Worm (Caenorhabditis elegans) whole organism, L3 larva: ENCODE measurements around the gene F36D3.16.
"Not testable (repeated sequence)": the region's sequence is repeated elsewhere in the genome, so short reads cannot be mapped to it uniquely, and the experiment has no call there.

Experiments used
- ZK546.5 ChIP-seq: sonication (generic microtip); optimal IDR thresholded peaks from 2 replicates; lab custom pipeline; 2017; ENCODE audit warnings: missing biosample characterization, missing genetic modification characterization
- aly-2 ChIP-seq: fragments of 150-350 bp; optimal IDR thresholded peaks from 2 replicates; lab custom pipeline; 2014; ENCODE audit warnings: missing biosample characterization, missing genetic modification characterization
- ama-1 ChIP-seq: fragments of 150-350 bp; optimal IDR thresholded peaks from 2 replicates; lab custom pipeline; 2018
- ceh-16 ChIP-seq: sonication (generic microtip); optimal IDR thresholded peaks from 2 replicates; lab custom pipeline; 2017; ENCODE audit warnings: missing biosample characterization, missing genetic modification characterization
- ceh-28 ChIP-seq: fragments of 150-350 bp; optimal IDR thresholded peaks from 2 replicates; lab custom pipeline; 2014; ENCODE audit warnings: missing biosample characterization, missing genetic modification reagents, missing genetic modification characterization
- ceh-82 ChIP-seq: fragments of 150-350 bp; optimal IDR thresholded peaks from 2 replicates; lab custom pipeline; 2014; ENCODE audit warnings: missing biosample characterization, missing genetic modification characterization
- ceh-9 ChIP-seq: sonication (generic microtip); optimal IDR thresholded peaks from 2 replicates; lab custom pipeline; 2018; ENCODE audit warnings: missing biosample characterization, missing genetic modification characterization
- daf-12 ChIP-seq: fragments of 150-350 bp; optimal IDR thresholded peaks from 2 replicates; lab custom pipeline; 2014; ENCODE audit warnings: missing biosample characterization, missing genetic modification reagents, missing genetic modification characterization
- egl-27 ChIP-seq: sonication (generic microtip); optimal IDR thresholded peaks from 4 replicates; lab custom pipeline; 2017; ENCODE audit warnings: missing biosample characterization, missing genetic modification reagents, missing genetic modification characterization
- elt-1 ChIP-seq: fragments of 150-350 bp; optimal IDR thresholded peaks from 2 replicates; lab custom pipeline; 2014; ENCODE audit warnings: missing biosample characterization, missing genetic modification characterization
- elt-3 ChIP-seq, 3 experiments: fragments of 150-350 bp in 1 of 3; sonication (generic microtip) in 2 of 3; optimal IDR thresholded peaks; 2 replicates in 2 of 3; 4 replicates in 1 of 3; lab custom pipeline; 2014 to 2017; ENCODE audit warnings: missing biosample characterization in 3 of 3, missing genetic modification characterization in 3 of 3
- eor-1 ChIP-seq, 2 experiments: fragments of 150-350 bp; optimal IDR thresholded peaks; 2 replicates each; lab custom pipeline; 2014 to 2018; ENCODE audit warnings: missing biosample characterization in 2 of 2, missing genetic modification characterization in 2 of 2
- fkh-10 ChIP-seq: sonication (generic microtip); optimal IDR thresholded peaks from 2 replicates; lab custom pipeline; 2017; ENCODE audit warnings: missing biosample characterization, missing genetic modification reagents, missing genetic modification characterization
- fkh-2 ChIP-seq: fragments of 150-350 bp; optimal IDR thresholded peaks from 2 replicates; lab custom pipeline; 2014; ENCODE audit warnings: missing biosample characterization, missing genetic modification reagents, missing genetic modification characterization
- fos-1 ChIP-seq: fragments of 150-350 bp; optimal IDR thresholded peaks from 2 replicates; lab custom pipeline; 2014; ENCODE audit warnings: missing biosample characterization, missing genetic modification characterization
- hmg-11 ChIP-seq: sonication (generic microtip); optimal IDR thresholded peaks from 2 replicates; lab custom pipeline; 2016; ENCODE audit warnings: missing genetic modification characterization, missing compliant biosample characterization
- jun-1 ChIP-seq: fragments of 150-350 bp; optimal IDR thresholded peaks from 2 replicates; lab custom pipeline; 2014; ENCODE audit warnings: missing biosample characterization, missing genetic modification reagents, missing genetic modification characterization
- lin-39 ChIP-seq: fragments of 150-350 bp; optimal IDR thresholded peaks from 2 replicates; lab custom pipeline; 2018; ENCODE audit warnings: missing biosample characterization, missing genetic modification reagents, missing genetic modification characterization
- mdl-1 ChIP-seq: fragments of 150-350 bp; optimal IDR thresholded peaks from 2 replicates; lab custom pipeline; 2014; ENCODE audit warnings: missing biosample characterization, missing genetic modification characterization
- nfya-1 ChIP-seq: sonication (generic microtip); optimal IDR thresholded peaks from 2 replicates; lab custom pipeline; 2017; ENCODE audit warnings: missing genetic modification characterization, mild to moderate bottlenecking, missing compliant biosample characterization, antibody characterized with exemption, moderate library complexity; ENCODE audit not compliant: insufficient read depth
- nhr-11 ChIP-seq: fragments of 150-350 bp; optimal IDR thresholded peaks from 2 replicates; lab custom pipeline; 2014; ENCODE audit warnings: missing biosample characterization, missing genetic modification characterization
- nhr-23 ChIP-seq: fragments of 150-350 bp; optimal IDR thresholded peaks from 2 replicates; lab custom pipeline; 2014; ENCODE audit warnings: missing biosample characterization, missing genetic modification reagents, missing genetic modification characterization
- nhr-237 ChIP-seq: fragments of 150-350 bp; optimal IDR thresholded peaks from 2 replicates; lab custom pipeline; 2014; ENCODE audit warnings: missing biosample characterization, missing genetic modification characterization
- nhr-28 ChIP-seq: fragments of 150-350 bp; optimal IDR thresholded peaks from 2 replicates; lab custom pipeline; 2014; ENCODE audit warnings: missing biosample characterization, missing genetic modification characterization
- nhr-43 ChIP-seq: sonication (generic microtip); optimal IDR thresholded peaks from 2 replicates; lab custom pipeline; 2016; ENCODE audit warnings: mild to moderate bottlenecking, missing genetic modification characterization, missing compliant biosample characterization; ENCODE audit not compliant: poor library complexity, severe bottlenecking
- nhr-67 ChIP-seq: fragments of 150-350 bp; optimal IDR thresholded peaks from 2 replicates; lab custom pipeline; 2014; ENCODE audit warnings: missing biosample characterization, missing genetic modification characterization
- nhr-76 ChIP-seq: fragments of 150-350 bp; sonication (generic microtip); optimal IDR thresholded peaks from 5 replicates; lab custom pipeline; 2014; ENCODE audit warnings: missing biosample characterization, missing genetic modification characterization
- nhr-77 ChIP-seq: fragments of 150-350 bp; optimal IDR thresholded peaks from 2 replicates; lab custom pipeline; 2014; ENCODE audit warnings: missing biosample characterization, missing genetic modification characterization
- pha-4 ChIP-seq: fragments of 150-350 bp; optimal IDR thresholded peaks from 2 replicates; lab custom pipeline; 2014; ENCODE audit warnings: missing biosample characterization, missing genetic modification reagents, missing genetic modification characterization
- pqm-1 ChIP-seq: fragments of 150-350 bp; optimal IDR thresholded peaks from 2 replicates; lab custom pipeline; 2017; ENCODE audit warnings: missing biosample characterization, missing genetic modification characterization, inconsistent platforms
- sea-2 ChIP-seq: fragments of 150-350 bp; sonication (generic microtip); optimal IDR thresholded peaks from 4 replicates; lab custom pipeline; 2014; ENCODE audit warnings: missing biosample characterization, missing genetic modification reagents, missing genetic modification characterization
- snpc-4 ChIP-seq: fragments of 150-350 bp; optimal IDR thresholded peaks from 2 replicates; lab custom pipeline; 2014; ENCODE audit warnings: missing biosample characterization, missing genetic modification characterization
- tbx-2 ChIP-seq: sonication (generic microtip); optimal IDR thresholded peaks from 2 replicates; lab custom pipeline; 2016; ENCODE audit warnings: mild to moderate bottlenecking, missing genetic modification characterization, missing compliant biosample characterization
- unc-62 ChIP-seq: fragments of 150-350 bp; sonication (generic microtip); optimal IDR thresholded peaks from 4 replicates; lab custom pipeline; 2014; ENCODE audit warnings: missing biosample characterization, missing genetic modification reagents, missing genetic modification characterization
- zag-1 ChIP-seq: fragments of 150-350 bp; optimal IDR thresholded peaks from 2 replicates; lab custom pipeline; 2014; ENCODE audit warnings: missing biosample characterization, missing genetic modification characterization
- ztf-4 ChIP-seq: fragments of 150-350 bp; optimal IDR thresholded peaks from 2 replicates; lab custom pipeline; 2014; ENCODE audit warnings: missing biosample characterization, missing genetic modification characterization

Gene F36D3.16

ce11 chrV:16515140-16515539 is 12.8 kb upstream of the F36D3.16 start, which contains the start of gene F36D3.5:
F36D3.5 (minus strand) TSS chrV:16515240.
- TF ChIP-seq fos-1; nhr-76 (tag; lab: Kevin White, UChicago); lin-39 (tag; lab: Kevin White, UChicago): not testable (repeated sequence)

DNA sequence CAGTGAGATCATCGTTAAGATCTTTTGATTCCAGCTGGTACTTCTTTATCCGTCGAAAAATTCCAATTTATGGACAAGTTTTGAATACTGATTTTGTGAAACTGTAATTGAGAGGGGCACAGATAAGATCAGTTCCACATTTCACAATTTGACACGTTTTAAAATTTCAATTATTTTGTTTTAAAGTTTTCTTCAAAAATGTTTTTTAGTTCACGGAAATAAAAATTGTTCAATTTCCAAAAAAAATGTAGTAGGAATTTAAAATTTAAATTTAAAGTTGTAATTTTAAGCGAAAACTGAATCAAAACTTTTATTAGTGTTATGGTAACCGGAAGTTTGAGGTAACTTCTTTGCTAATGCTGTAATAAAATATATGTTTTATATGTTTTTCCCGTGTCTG is 10.3 kb upstream of the F36D3.16 start, which contains the start of gene F36D3.4:
Gene F36D3.4, minus strand, starts transcription at position 101 of the 400 bp plus-strand sequence.
- TF ChIP-seq ztf-4 (no peak), fos-1 (no peak), elt-3 (tag; optimal IDR thresholded peaks at IDR 0.05; lab: Kevin White, UChicago) (no peak), nhr-43 (tag; lab: Kevin White, UChicago) (no peak), nhr-76 (tag; lab: Kevin White, UChicago) (no peak), tbx-2 (no peak), elt-1 (tag; lab: Kevin White, UChicago) (no peak), ama-1 (lab: Kevin White, UChicago) (no peak), unc-62 (GFP tag; lab: Kevin White, UChicago) (no peak), jun-1 (tag; lab: Kevin White, UChicago) (no peak), zag-1 (tag; lab: Kevin White, UChicago) (no peak), nhr-77 (tag; lab: Kevin White, UChicago) (no peak), mdl-1 (tag; lab: Kevin White, UChicago) (no peak), nfya-1 (no peak)

DNA sequence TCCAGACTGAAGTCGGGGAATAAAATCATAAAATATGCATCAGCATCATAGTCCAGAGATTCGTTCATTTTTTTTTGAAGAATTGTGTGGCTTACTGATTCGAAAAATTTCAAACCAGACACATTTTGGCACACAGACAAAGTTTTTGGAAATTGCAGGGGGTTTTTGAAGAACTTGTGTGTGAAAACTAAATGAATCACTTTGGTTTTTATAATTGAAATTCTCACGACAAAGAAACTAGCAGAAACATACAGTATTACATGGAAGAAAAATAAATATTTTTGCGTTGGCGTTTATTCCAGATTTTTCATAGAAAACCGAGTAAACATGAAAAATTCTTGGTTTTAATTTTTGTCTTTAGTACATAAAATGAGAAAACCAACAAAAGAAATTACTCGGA is 5.7 kb upstream of the F36D3.16 start, which contains the start of gene srw-34:
Gene srw-34, minus strand, starts transcription at position 101 of the 400 bp plus-strand sequence.
- TF ChIP-seq ama-1 (lab: Kevin White, UChicago) (no peak), nhr-28 (tag; lab: Kevin White, UChicago) (no peak), lin-39 (tag; lab: Kevin White, UChicago) (no peak), nhr-11 (no peak), nhr-237 (no peak), pha-4 (no peak), fkh-10 (GFP tag; lab: Kevin White, UChicago) (no peak), elt-1 (tag; lab: Kevin White, UChicago) (no peak), nhr-43 (tag; lab: Kevin White, UChicago) (no peak), ceh-28 (tag; lab: Kevin White, UChicago) (no peak), daf-12 (tag; lab: Kevin White, UChicago) (no peak), nhr-67 (no peak), ceh-9 (tag; lab: Kevin White, UChicago) (no peak), ceh-82 (tag; lab: Kevin White, UChicago) (no peak), mdl-1 (tag; lab: Kevin White, UChicago) (no peak), ztf-4 (no peak), hmg-11 (tag; lab: Kevin White, UChicago) (no peak), egl-27 (no peak), ceh-16 (no peak), aly-2 (no peak)

DNA sequence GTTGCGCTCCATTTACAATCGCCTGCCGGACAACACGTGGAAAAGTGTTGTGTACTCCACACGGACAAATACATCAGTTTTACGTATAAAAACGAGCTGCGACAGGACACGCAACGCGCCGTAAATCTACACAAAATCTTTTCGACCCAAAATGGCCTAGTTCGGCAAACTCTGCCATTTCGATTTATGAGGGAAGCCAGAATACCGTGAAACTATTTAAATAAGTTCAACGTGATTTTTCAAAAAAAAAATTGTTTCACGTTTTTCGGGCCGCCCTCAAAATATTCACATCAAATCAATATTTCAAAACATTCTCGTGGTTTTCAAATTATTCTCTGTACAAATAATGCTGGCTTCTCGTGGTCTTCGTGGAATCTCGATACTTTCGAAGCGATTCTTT is 1.0 kb upstream of the F36D3.16 start, which contains the start of gene F36D3.8:
Gene F36D3.8, plus strand, starts transcription at position 301 of the 400 bp plus-strand sequence.
- TF ChIP-seq pqm-1 (tag; lab: Kevin White, UChicago) (no peak), ceh-16 (no peak), eor-1 (tag; optimal IDR thresholded peaks at IDR 0.05; lab: Kevin White, UChicago) (no peak), tbx-2 (no peak), ceh-9 (tag; lab: Kevin White, UChicago) (no peak), snpc-4 (tag; lab: Kevin White, UChicago) (no peak), nhr-23 (tag; lab: Kevin White, UChicago) (no peak), nhr-11 (no peak)

- TF ChIP-seq ZK546.5 (tag; lab: Kevin White, UChicago) (no peak), fkh-2 (no peak), egl-27 (no peak), nhr-28 (tag; lab: Kevin White, UChicago) (no peak), sea-2 (GFP tag; lab: Kevin White, UChicago) (no peak)
Observed at ce11 chrV:16534000-16534399, 6.1 kb downstream of the F36D3.16 start, which contains the start of gene cpr-2. cpr-2 (minus strand) TSS chrV:16534100.
